Fruit fly (Drosophila melanogaster) whole organism, embryonic: ENCODE measurements around the gene Smu1.

ENCODE experiments used
- Ada2b ChIP-seq: fragments of 200-800 bp; sonication (Bioruptor generic); IDR thresholded peaks from 2 replicates; pipeline ENCODE4 v1.3.6; 2022; ENCODE audit warnings: missing biosample characterization, missing genetic modification characterization
- Antp ChIP-seq: fragments of 200-800 bp; sonication (Bioruptor generic); optimal IDR thresholded peaks from 3 replicates; lab custom pipeline; 2016; ENCODE audit warnings: missing biosample characterization, missing genetic modification characterization
- Blimp-1 ChIP-seq: fragments of 200-800 bp; sonication (Bioruptor generic); optimal IDR thresholded peaks from 3 replicates; lab custom pipeline; 2018; ENCODE audit warnings: missing biosample characterization, missing genetic modification characterization, mild to moderate bottlenecking, moderate library complexity, missing genetic modification reagents
- CG11093 ChIP-seq: fragments of 200-800 bp; sonication (Bioruptor generic); IDR thresholded peaks from 3 replicates; pipeline ENCODE4 v1.3.6; 2022; ENCODE audit warnings: missing biosample characterization, missing genetic modification characterization
- CG12744 ChIP-seq: fragments of 200-800 bp; sonication (Bioruptor generic); optimal IDR thresholded peaks from 2 replicates; lab custom pipeline; 2016; ENCODE audit warnings: missing biosample characterization, missing genetic modification characterization
- CG16863 ChIP-seq: fragments of 200-800 bp; sonication (Bioruptor generic); optimal IDR thresholded peaks from 3 replicates; lab custom pipeline; 2016; ENCODE audit warnings: missing biosample characterization, missing genetic modification characterization
- CG17361 ChIP-seq: fragments of 200-800 bp; sonication (Bioruptor generic); IDR thresholded peaks from 3 replicates; pipeline ENCODE4 v1.3.6; 2022; ENCODE audit warnings: missing biosample characterization, missing genetic modification characterization
- CG2889 ChIP-seq: fragments of 200-800 bp; sonication (Bioruptor generic); IDR thresholded peaks from 3 replicates; pipeline ENCODE4 v1.3.6; 2022; ENCODE audit warnings: missing biosample characterization, missing genetic modification characterization
- CG3726 ChIP-seq: fragments of 200-800 bp; sonication (Bioruptor generic); IDR thresholded peaks from 3 replicates; pipeline ENCODE4, ENCODE4 v1.3.6; 2022; ENCODE audit warnings: missing biosample characterization, missing genetic modification characterization
- CG3847 ChIP-seq: fragments of 200-800 bp; sonication (Bioruptor generic); IDR thresholded peaks from 2 replicates; pipeline ENCODE4 v1.3.6; 2022; ENCODE audit warnings: missing biosample characterization, missing genetic modification characterization
- CG4328 ChIP-seq: fragments of 200-800 bp; sonication (Bioruptor generic); optimal IDR thresholded peaks from 3 replicates; lab custom pipeline; 2017; ENCODE audit warnings: missing biosample characterization, missing genetic modification reagents, missing genetic modification characterization
- CG4360 ChIP-seq: fragments of 200-800 bp; sonication (Bioruptor generic); IDR thresholded peaks from 2 replicates; pipeline ENCODE4 v1.3.6; 2022; ENCODE audit warnings: missing biosample characterization, missing genetic modification characterization
- CG5245 ChIP-seq: fragments of 200-800 bp; sonication (Bioruptor generic); optimal IDR thresholded peaks from 3 replicates; lab custom pipeline; 2016; ENCODE audit warnings: missing biosample characterization, missing genetic modification characterization
- CG5953 ChIP-seq: fragments of 200-800 bp; sonication (Bioruptor generic); IDR thresholded peaks from 2 replicates; pipeline ENCODE4 v1.3.6; 2022; ENCODE audit warnings: missing biosample characterization, missing genetic modification characterization
- CG6813 ChIP-seq: fragments of 200-800 bp; sonication (Bioruptor generic); optimal IDR thresholded peaks from 2 replicates; lab custom pipeline; 2017; ENCODE audit warnings: missing biosample characterization, missing genetic modification characterization, mild to moderate bottlenecking, moderate library complexity, missing genetic modification reagents
- CG7745 ChIP-seq: fragments of 200-800 bp; sonication (Bioruptor generic); optimal IDR thresholded peaks from 2 replicates; lab custom pipeline; 2018; ENCODE audit warnings: missing biosample characterization, mild to moderate bottlenecking, missing genetic modification characterization, moderate library complexity
- CG8281 ChIP-seq: fragments of 200-800 bp; sonication (Bioruptor generic); optimal IDR thresholded peaks from 2 replicates; lab custom pipeline; 2018; ENCODE audit warnings: missing biosample characterization, mild to moderate bottlenecking, missing genetic modification characterization, moderate library complexity
- CG9609 ChIP-seq: fragments of 200-800 bp; sonication (Bioruptor generic); optimal IDR thresholded peaks from 3 replicates; lab custom pipeline; 2016; ENCODE audit warnings: missing biosample characterization, missing genetic modification characterization
- D ChIP-seq, 2 experiments: fragments of 200-800 bp in 1 of 2; fragments of >200 bp in 1 of 2; sonication (Bioruptor generic) in 1 of 2; optimal IDR thresholded peaks; 2 replicates in 1 of 2; 3 replicates in 1 of 2; lab custom pipeline; 2017; ENCODE audit warnings: mild to moderate bottlenecking in 1 of 2, missing biosample characterization in 1 of 2, missing genetic modification characterization in 1 of 2, missing genetic modification reagents in 1 of 2
- Dfd ChIP-seq, 2 experiments: fragments of >200 bp; optimal IDR thresholded peaks; 2 replicates each; lab custom pipeline; 2017; ENCODE audit warnings: missing biosample characterization in 2 of 2, missing genetic modification characterization in 2 of 2
- Doc2 ChIP-seq: fragments of 200-800 bp; sonication (Bioruptor generic); IDR thresholded peaks from 2 replicates; pipeline ENCODE4 v1.3.6; 2022; ENCODE audit warnings: missing biosample characterization, missing genetic modification characterization
- H15 ChIP-seq: fragments of 200-800 bp; sonication (Bioruptor generic); IDR thresholded peaks from 3 replicates; pipeline ENCODE4 v1.3.6; 2022; ENCODE audit warnings: missing biosample characterization, missing genetic modification characterization
- HLHmδ ChIP-seq: fragments of 200-800 bp; sonication (Bioruptor generic); optimal IDR thresholded peaks from 2 replicates; lab custom pipeline; 2018; ENCODE audit warnings: missing biosample characterization, mild to moderate bottlenecking, missing genetic modification characterization, moderate library complexity
- MTF-1 ChIP-seq: fragments of 200-800 bp; sonication (Bioruptor generic); optimal IDR thresholded peaks from 2 replicates; lab custom pipeline; 2018; ENCODE audit warnings: missing biosample characterization, mild to moderate bottlenecking, missing genetic modification characterization, borderline replicate concordance
- Mes4 ChIP-seq: fragments of 200-800 bp; sonication (Bioruptor generic); optimal IDR thresholded peaks from 2 replicates; lab custom pipeline; 2016; ENCODE audit warnings: missing biosample characterization, missing genetic modification characterization
- Mrtf ChIP-seq: fragments of 200-800 bp; sonication (Bioruptor generic); IDR thresholded peaks from 3 replicates; pipeline ENCODE4 v1.3.6; 2022; ENCODE audit warnings: missing biosample characterization, missing genetic modification characterization
- abd-A ChIP-seq: fragments of 200-800 bp; sonication (Bioruptor generic); optimal IDR thresholded peaks from 3 replicates; lab custom pipeline; 2019; ENCODE audit warnings: missing biosample characterization, mild to moderate bottlenecking, missing genetic modification characterization, moderate library complexity
- ac ChIP-seq: fragments of 200-800 bp; sonication (Bioruptor generic); optimal IDR thresholded peaks from 3 replicates; lab custom pipeline; 2017; ENCODE audit warnings: missing biosample characterization, mild to moderate bottlenecking, missing genetic modification characterization
- bcd ChIP-seq: fragments of 200-800 bp; sonication (Bioruptor generic); optimal IDR thresholded peaks from 2 replicates; lab custom pipeline; 2017; ENCODE audit warnings: missing biosample characterization, mild to moderate bottlenecking, missing genetic modification characterization
- cg ChIP-seq: fragments of 200-800 bp; sonication (Bioruptor generic); optimal IDR thresholded peaks from 3 replicates; lab custom pipeline; 2019; ENCODE audit warnings: missing biosample characterization, mild to moderate bottlenecking, missing genetic modification characterization, moderate library complexity
- dpn ChIP-seq, 2 experiments: fragments of 200-800 bp; sonication (Bioruptor generic); optimal IDR thresholded peaks; 3 replicates each; lab custom pipeline; 2016; ENCODE audit warnings: missing biosample characterization in 2 of 2, missing genetic modification characterization in 2 of 2
- fd96Cb ChIP-seq: fragments of 200-800 bp; sonication (Bioruptor generic); optimal IDR thresholded peaks from 2 replicates; lab custom pipeline; 2018; ENCODE audit warnings: missing biosample characterization, mild to moderate bottlenecking, missing genetic modification characterization, moderate library complexity
- fu2 ChIP-seq: fragments of 200-800 bp; sonication (Bioruptor generic); optimal IDR thresholded peaks from 2 replicates; lab custom pipeline; 2016; ENCODE audit warnings: missing biosample characterization, missing genetic modification characterization
- gcm ChIP-seq: fragments of 200-800 bp; sonication (Bioruptor generic); optimal IDR thresholded peaks from 2 replicates; lab custom pipeline; 2019; ENCODE audit warnings: missing biosample characterization, mild to moderate bottlenecking, missing genetic modification characterization, moderate library complexity
- gcm2 ChIP-seq: fragments of 200-800 bp; sonication (Bioruptor generic); optimal IDR thresholded peaks from 2 replicates; lab custom pipeline; 2016; ENCODE audit warnings: missing biosample characterization, missing genetic modification characterization
- grn ChIP-seq: fragments of 200-800 bp; sonication (Bioruptor generic); optimal IDR thresholded peaks from 3 replicates; lab custom pipeline; 2017; ENCODE audit warnings: missing biosample characterization, missing genetic modification characterization
- gt ChIP-seq: fragments of 200-800 bp; sonication (Bioruptor generic); IDR thresholded peaks from 2 replicates; pipeline ENCODE4 v1.3.6; 2022; ENCODE audit warnings: missing biosample characterization, missing genetic modification characterization
- hth ChIP-seq: fragments of >200 bp; optimal IDR thresholded peaks from 2 replicates; lab custom pipeline; 2017; ENCODE audit warnings: inconsistent platforms
- inv ChIP-seq: fragments of 200-800 bp; sonication (Bioruptor generic); IDR thresholded peaks from 2 replicates; pipeline ENCODE4 v1.3.6; 2022; ENCODE audit warnings: missing biosample characterization, missing genetic modification characterization; ENCODE audit not compliant: partially characterized antibody
- jing ChIP-seq: fragments of 200-800 bp; sonication (Bioruptor generic); optimal IDR thresholded peaks from 2 replicates; lab custom pipeline; 2018; ENCODE audit warnings: missing biosample characterization, mild to moderate bottlenecking, missing genetic modification characterization
- kah ChIP-seq: fragments of 200-800 bp; sonication (Bioruptor generic); optimal IDR thresholded peaks from 2 replicates; lab custom pipeline; 2018; ENCODE audit warnings: missing biosample characterization, mild to moderate bottlenecking, missing genetic modification characterization
- kay ChIP-seq: fragments of 200-800 bp; sonication (Bioruptor generic); optimal IDR thresholded peaks from 2 replicates; lab custom pipeline; 2016; ENCODE audit warnings: missing biosample characterization, missing genetic modification characterization
- kni ChIP-seq: fragments of 200-800 bp; sonication (Bioruptor generic); optimal IDR thresholded peaks from 3 replicates; lab custom pipeline; 2017; ENCODE audit warnings: mild to moderate bottlenecking, missing biosample characterization, missing genetic modification reagents, missing genetic modification characterization
- luna ChIP-seq: fragments of 200-800 bp; sonication (Bioruptor generic); optimal IDR thresholded peaks from 2 replicates; lab custom pipeline; 2016; ENCODE audit warnings: missing biosample characterization, missing genetic modification characterization
- pros ChIP-seq: fragments of 200-800 bp; sonication (Bioruptor generic); optimal IDR thresholded peaks from 3 replicates; lab custom pipeline; 2019; ENCODE audit warnings: missing biosample characterization, mild to moderate bottlenecking, missing genetic modification characterization, moderate library complexity
- scrt ChIP-seq: fragments of 200-800 bp; sonication (Bioruptor generic); optimal IDR thresholded peaks from 2 replicates; lab custom pipeline; 2018; ENCODE audit warnings: missing biosample characterization, mild to moderate bottlenecking, missing genetic modification characterization, moderate library complexity
- zfh1 ChIP-seq: fragments of 200-800 bp; sonication (Bioruptor generic); IDR thresholded peaks from 3 replicates; pipeline ENCODE4 v1.3.6; 2022; ENCODE audit warnings: missing biosample characterization, missing genetic modification characterization

The Smu1 gene

dm6 chr3R:18990514-18990913, 9.4 kb upstream of the Smu1 start (continued):
- no peak for TF ChIP-seq Ada2b
- no peak for TF ChIP-seq CG8281 (tag; lab: Kevin White, UChicago)
- no peak for TF ChIP-seq CG4328 (GFP tag; lab: Kevin White, UChicago)

- TF ChIP-seq cg (GFP tag; lab: Kevin White, UChicago) = no peak
- no peak for TF ChIP-seq CG2889 (GFP tag; lab: Robert Waterston, UW)
- TF ChIP-seq Dfd (GFP tag; optimal IDR thresholded peaks at IDR 0.05; lab: Kevin White, UChicago) = no peak
- TF ChIP-seq Blimp-1 (GFP tag; lab: Kevin White, UChicago) = peak; percentile 12
- peak; percentile 57 for TF ChIP-seq kni (GFP tag; lab: Kevin White, UChicago)
- TF ChIP-seq luna (GFP tag; lab: Kevin White, UChicago) = no peak
- peak; percentile 16 for TF ChIP-seq abd-A
- no peak for TF ChIP-seq dpn (GFP tag; optimal IDR thresholded peaks at IDR 0.05; lab: Kevin White, UChicago)
- TF ChIP-seq CG6813 (GFP tag; lab: Kevin White, UChicago) = no peak
- no peak for TF ChIP-seq scrt (GFP tag; lab: Kevin White, UChicago)
- TF ChIP-seq D (optimal IDR thresholded peaks at IDR 0.05; lab: Kevin White, UChicago) = peak; percentile 47
- no peak for TF ChIP-seq D (GFP tag; optimal IDR thresholded peaks at IDR 0.05; lab: Kevin White, UChicago)
- TF ChIP-seq gcm (GFP tag; lab: Kevin White, UChicago) = peak; percentile 59
- TF ChIP-seq jing (GFP tag; lab: Kevin White, UChicago) = no peak
- no peak for TF ChIP-seq CG5245 (GFP tag; lab: Kevin White, UChicago)
- TF ChIP-seq, all 482 proteins: peak for 5
These were observed 8.7 kb upstream of the Smu1 start for dm6 chr3R:18989819-18990137.

DNA sequence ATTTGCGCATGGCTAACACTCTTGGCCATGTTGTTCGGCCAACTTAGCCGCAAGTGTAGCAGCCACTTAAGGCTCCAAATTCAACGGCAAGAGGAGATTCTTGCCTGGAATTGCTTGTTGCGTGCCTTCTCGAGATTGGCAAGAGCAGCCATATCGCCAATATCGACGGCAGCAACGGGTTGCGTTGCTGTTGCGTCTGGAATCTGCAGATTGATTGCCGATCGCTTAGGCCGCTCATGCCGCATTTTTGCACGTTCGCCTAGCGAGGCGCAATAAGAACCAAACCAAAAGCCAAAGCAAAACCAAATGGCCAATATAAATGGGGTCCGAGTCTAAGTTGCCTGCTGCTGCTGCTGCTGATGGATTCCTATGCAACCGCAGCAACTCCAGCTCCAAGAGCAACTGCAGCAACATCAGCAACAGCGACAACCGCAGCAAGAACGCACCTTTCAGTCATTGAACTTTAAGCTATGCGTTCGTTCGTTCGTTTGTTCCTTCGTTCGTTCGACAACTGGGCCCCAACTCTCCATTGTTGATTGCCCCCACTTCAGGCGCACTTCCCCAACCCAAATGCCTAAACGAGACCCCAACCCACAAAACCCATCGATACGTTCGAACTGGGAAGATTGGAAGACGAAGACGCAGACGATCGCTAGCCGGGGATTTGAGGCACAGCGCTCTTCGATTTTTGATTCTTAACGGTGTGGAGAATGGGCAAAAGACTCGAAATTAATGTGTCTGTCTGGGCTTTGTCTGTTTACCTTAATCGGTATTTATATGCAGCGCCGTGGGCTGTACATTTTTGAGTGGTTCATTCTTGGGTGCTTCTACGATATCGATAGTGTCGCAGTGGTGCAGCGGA, 8.1 kb upstream of the Smu1 start:
- no peak for TF ChIP-seq CG3726
- no peak for TF ChIP-seq CG4360 (GFP tag; lab: Robert Waterston, UW)
- TF ChIP-seq zfh1 (GFP tag; lab: Robert Waterston, UW) = 0 out of 3 replicates have a peak, but pooled peaks have one; percentile 33
- no peak for TF ChIP-seq MTF-1 (GFP tag; lab: Kevin White, UChicago)
- no peak for TF ChIP-seq fu2 (GFP tag; lab: Kevin White, UChicago)
- no peak for TF ChIP-seq hth (lab: Kevin White, UChicago)
- TF ChIP-seq kay (GFP tag; lab: Kevin White, UChicago) = no peak
- no peak for TF ChIP-seq bcd (GFP tag; lab: Kevin White, UChicago)
- TF ChIP-seq Antp (GFP tag; lab: Kevin White, UChicago) = no peak
- TF ChIP-seq ac (GFP tag; lab: Kevin White, UChicago) = no peak
- TF ChIP-seq H15 = no peak
- no peak for TF ChIP-seq CG9609
- TF ChIP-seq inv (GFP tag; lab: Robert Waterston, UW) = no peak
- TF ChIP-seq Doc2 (GFP tag; lab: Robert Waterston, UW) = no peak
- TF ChIP-seq grn (GFP tag; lab: Kevin White, UChicago) = peak; percentile 44
- peak; percentile 67 for TF ChIP-seq abd-A
- TF ChIP-seq fd96Cb = no peak
- no peak for TF ChIP-seq CG5953 (GFP tag; lab: Robert Waterston, UW)
- TF ChIP-seq gcm2 (GFP tag; lab: Kevin White, UChicago) = no peak
- no peak for TF ChIP-seq kah (GFP tag; lab: Kevin White, UChicago)
- no peak for TF ChIP-seq Mes4 (GFP tag; lab: Kevin White, UChicago)
- TF ChIP-seq gt (GFP tag; lab: Robert Waterston, UW) = no peak
- no peak for TF ChIP-seq CG11093
- TF ChIP-seq CG16863 (GFP tag; lab: Kevin White, UChicago) = no peak
- no peak for TF ChIP-seq HLHmδ (GFP tag; lab: Kevin White, UChicago)
- no peak for TF ChIP-seq CG3847 (GFP tag; lab: Robert Waterston, UW)
- TF ChIP-seq pros = peak; percentile 57
- TF ChIP-seq CG17361 (GFP tag; lab: Robert Waterston, UW) = no peak
- TF ChIP-seq CG12744 = no peak
- TF ChIP-seq Mrtf (GFP tag; lab: Robert Waterston, UW) = no peak
- TF ChIP-seq CG7745 (tag; lab: Kevin White, UChicago) = peak; percentile 22
